Fruit fly (Drosophila melanogaster) whole organism, embryonic: ENCODE results near the gene CG2187.

Experiments
- Abd-B ChIP-seq: fragments of 200-800 bp; sonication (Bioruptor generic); optimal IDR thresholded peaks from 2 replicates; lab custom pipeline; 2018; ENCODE audit warnings: missing biosample characterization, mild to moderate bottlenecking, missing genetic modification characterization, moderate library complexity
- Ada2b ChIP-seq: fragments of 200-800 bp; sonication (Bioruptor generic); IDR thresholded peaks from 2 replicates; pipeline ENCODE4 v1.3.6; 2022; ENCODE audit warnings: missing biosample characterization, missing genetic modification characterization
- Awh ChIP-seq: fragments of 200-800 bp; sonication (Bioruptor generic); IDR thresholded peaks from 2 replicates; pipeline ENCODE4, ENCODE4 v1.3.6; 2022; ENCODE audit warnings: missing biosample characterization, missing genetic modification characterization
- CG10565 ChIP-seq: fragments of 200-800 bp; sonication (Bioruptor generic); optimal IDR thresholded peaks from 3 replicates; lab custom pipeline; 2016; ENCODE audit warnings: missing biosample characterization, mild to moderate bottlenecking, missing genetic modification characterization
- CG11398 ChIP-seq: fragments of 200-800 bp; sonication (Bioruptor generic); optimal IDR thresholded peaks from 2 replicates; lab custom pipeline; 2016; ENCODE audit warnings: missing biosample characterization, missing genetic modification characterization
- CG12769 ChIP-seq: fragments of 200-800 bp; sonication (Bioruptor generic); optimal IDR thresholded peaks from 2 replicates; lab custom pipeline; 2019; ENCODE audit warnings: missing biosample characterization, mild to moderate bottlenecking, missing genetic modification characterization, moderate library complexity
- CG14050 ChIP-seq: fragments of 200-800 bp; sonication (Bioruptor generic); IDR thresholded peaks from 3 replicates; pipeline ENCODE4 v1.3.6; 2022; ENCODE audit warnings: missing biosample characterization, missing genetic modification characterization
- CG15696 ChIP-seq: fragments of 200-800 bp; sonication (Bioruptor generic); optimal IDR thresholded peaks from 2 replicates; lab custom pipeline; 2019; ENCODE audit warnings: missing biosample characterization, mild to moderate bottlenecking, missing genetic modification characterization, moderate library complexity
- CG3163 ChIP-seq: fragments of 200-800 bp; sonication (Bioruptor generic); optimal IDR thresholded peaks from 3 replicates; lab custom pipeline; 2016; ENCODE audit warnings: missing biosample characterization, missing genetic modification characterization
- CG34376 ChIP-seq: fragments of 200-800 bp; sonication (Bioruptor generic); optimal IDR thresholded peaks from 2 replicates; lab custom pipeline; 2018; ENCODE audit warnings: missing biosample characterization, mild to moderate bottlenecking, missing genetic modification characterization
- CG3995 ChIP-seq: fragments of 200-800 bp; sonication (Bioruptor generic); optimal IDR thresholded peaks from 3 replicates; lab custom pipeline; 2016; ENCODE audit warnings: missing biosample characterization, missing genetic modification characterization
- CG4820 ChIP-seq: fragments of 200-800 bp; sonication (Bioruptor generic); optimal IDR thresholded peaks from 3 replicates; lab custom pipeline; 2016; ENCODE audit warnings: missing biosample characterization, missing genetic modification characterization
- CG5245 ChIP-seq: fragments of 200-800 bp; sonication (Bioruptor generic); optimal IDR thresholded peaks from 3 replicates; lab custom pipeline; 2016; ENCODE audit warnings: missing biosample characterization, missing genetic modification characterization
- CG6175 ChIP-seq: fragments of 200-800 bp; sonication (Bioruptor generic); IDR thresholded peaks from 3 replicates; pipeline ENCODE4 v1.3.6; 2022; ENCODE audit warnings: missing biosample characterization, missing genetic modification characterization
- CG6254 ChIP-seq: fragments of 200-800 bp; sonication (Bioruptor generic); optimal IDR thresholded peaks from 3 replicates; lab custom pipeline; 2017; ENCODE audit warnings: mild to moderate bottlenecking, missing biosample characterization, missing genetic modification reagents, missing genetic modification characterization
- CG7556 ChIP-seq: fragments of 200-800 bp; sonication (Bioruptor generic); optimal IDR thresholded peaks from 2 replicates; lab custom pipeline; 2017; ENCODE audit warnings: missing biosample characterization, mild to moderate bottlenecking, missing genetic modification characterization
- Chrac-16 ChIP-seq: fragments of 200-800 bp; sonication (Bioruptor generic); optimal IDR thresholded peaks from 3 replicates; lab custom pipeline; 2016; ENCODE audit warnings: missing biosample characterization, missing genetic modification characterization
- CkIIα-i1 ChIP-seq: fragments of 200-800 bp; sonication (Bioruptor generic); IDR thresholded peaks from 2 replicates; pipeline ENCODE4 v1.3.6; 2022; ENCODE audit warnings: missing biosample characterization, missing genetic modification characterization
- D ChIP-seq, 2 experiments: fragments of 200-800 bp in 1 of 2; fragments of >200 bp in 1 of 2; sonication (Bioruptor generic) in 1 of 2; optimal IDR thresholded peaks; 2 replicates in 1 of 2; 3 replicates in 1 of 2; lab custom pipeline; 2017; ENCODE audit warnings: mild to moderate bottlenecking in 1 of 2, missing biosample characterization in 1 of 2, missing genetic modification characterization in 1 of 2, missing genetic modification reagents in 1 of 2
- Dbx ChIP-seq: fragments of 200-800 bp; sonication (Bioruptor generic); IDR thresholded peaks from 3 replicates; pipeline ENCODE4 v1.3.6; 2022; ENCODE audit warnings: missing biosample characterization, missing genetic modification characterization
- Doc2 ChIP-seq: fragments of 200-800 bp; sonication (Bioruptor generic); IDR thresholded peaks from 2 replicates; pipeline ENCODE4 v1.3.6; 2022; ENCODE audit warnings: missing biosample characterization, missing genetic modification characterization
- Fer1 ChIP-seq: fragments of 200-800 bp; sonication (Bioruptor generic); optimal IDR thresholded peaks from 2 replicates; lab custom pipeline; 2017; ENCODE audit warnings: missing biosample characterization, mild to moderate bottlenecking, missing genetic modification characterization
- HmgD ChIP-seq: fragments of 200-800 bp; sonication (Bioruptor generic); optimal IDR thresholded peaks from 3 replicates; lab custom pipeline; 2016; ENCODE audit warnings: missing biosample characterization, missing genetic modification characterization
- NC2β ChIP-seq: fragments of 200-800 bp; sonication (Bioruptor generic); optimal IDR thresholded peaks from 2 replicates; lab custom pipeline; 2016; ENCODE audit warnings: missing biosample characterization, missing genetic modification characterization
- Nf-YA ChIP-seq: fragments of 200-800 bp; sonication (Bioruptor generic); IDR thresholded peaks from 2 replicates; pipeline ENCODE4 v1.3.6; 2022; ENCODE audit warnings: missing biosample characterization, missing genetic modification characterization
- Stat92E ChIP-seq, 3 experiments: fragments of >200 bp in 2 of 3; fragments of 200-800 bp in 1 of 3; sonication (Bioruptor generic) in 1 of 3; optimal IDR thresholded peaks; 2 replicates each; lab custom pipeline; 2017 to 2019; ENCODE audit warnings: missing biosample characterization in 3 of 3, missing genetic modification characterization in 3 of 3, mild to moderate bottlenecking in 1 of 3, moderate library complexity in 1 of 3
- TFAM ChIP-seq: fragments of 200-800 bp; sonication (Bioruptor generic); optimal IDR thresholded peaks from 2 replicates; lab custom pipeline; 2017; ENCODE audit warnings: missing biosample characterization, missing genetic modification characterization, inconsistent platforms
- Taf1 ChIP-seq: fragments of 200-800 bp; sonication (Bioruptor generic); IDR thresholded peaks from 2 replicates; pipeline ENCODE4 v1.3.6; 2022; ENCODE audit warnings: missing biosample characterization, missing genetic modification characterization
- amos ChIP-seq: fragments of 200-800 bp; sonication (Bioruptor generic); IDR thresholded peaks from 2 replicates; pipeline ENCODE4 v1.3.6; 2022; ENCODE audit warnings: missing biosample characterization, missing genetic modification characterization; ENCODE audit not compliant: partially characterized antibody
- bbx ChIP-seq: fragments of 200-800 bp; sonication (Bioruptor generic); IDR thresholded peaks from 2 replicates; pipeline ENCODE4 v1.3.6; 2022; ENCODE audit warnings: missing biosample characterization, missing genetic modification characterization; ENCODE audit not compliant: partially characterized antibody
- eve ChIP-seq, 2 experiments: fragments of >200 bp; optimal IDR thresholded peaks; 2 replicates each; lab custom pipeline; 2017; ENCODE audit warnings: missing biosample characterization in 2 of 2, missing genetic modification characterization in 2 of 2
- ftz-f1 ChIP-seq: fragments of 200-800 bp; sonication (Bioruptor generic); optimal IDR thresholded peaks from 2 replicates; lab custom pipeline; 2016; ENCODE audit warnings: missing biosample characterization, missing genetic modification characterization
- grn ChIP-seq: fragments of 200-800 bp; sonication (Bioruptor generic); optimal IDR thresholded peaks from 3 replicates; lab custom pipeline; 2017; ENCODE audit warnings: missing biosample characterization, missing genetic modification characterization
- gt ChIP-seq: fragments of 200-800 bp; sonication (Bioruptor generic); IDR thresholded peaks from 2 replicates; pipeline ENCODE4 v1.3.6; 2022; ENCODE audit warnings: missing biosample characterization, missing genetic modification characterization
- h ChIP-seq: fragments of >200 bp; optimal IDR thresholded peaks from 2 replicates; lab custom pipeline; 2017
- hth ChIP-seq: fragments of >200 bp; optimal IDR thresholded peaks from 2 replicates; lab custom pipeline; 2017; ENCODE audit warnings: inconsistent platforms
- inv ChIP-seq: fragments of 200-800 bp; sonication (Bioruptor generic); IDR thresholded peaks from 2 replicates; pipeline ENCODE4 v1.3.6; 2022; ENCODE audit warnings: missing biosample characterization, missing genetic modification characterization; ENCODE audit not compliant: partially characterized antibody
- lab ChIP-seq: fragments of 200-800 bp; sonication (Bioruptor generic); optimal IDR thresholded peaks from 3 replicates; lab custom pipeline; 2017; ENCODE audit warnings: missing biosample characterization, missing genetic modification characterization, mild to moderate bottlenecking, moderate library complexity, missing genetic modification reagents
- lola ChIP-seq, 3 experiments: fragments of >200 bp in 2 of 3; fragments of 200-800 bp in 1 of 3; sonication (Bioruptor generic) in 1 of 3; optimal IDR thresholded peaks; 2 replicates each; lab custom pipeline; 2017 to 2019; ENCODE audit warnings: missing biosample characterization in 3 of 3, missing genetic modification characterization in 3 of 3, mild to moderate bottlenecking in 1 of 3, moderate library complexity in 1 of 3
- lov ChIP-seq, 2 experiments: fragments of 200-800 bp in 1 of 2; fragments of >200 bp in 1 of 2; sonication (Bioruptor generic) in 1 of 2; IDR thresholded peaks in 1 of 2; optimal IDR thresholded peaks in 1 of 2; 2 replicates in 1 of 2; 3 replicates in 1 of 2; pipeline versions ENCODE4 v1.3.6 to Lab custom; 2017 to 2022; ENCODE audit warnings: missing biosample characterization in 1 of 2, missing genetic modification characterization in 1 of 2
- mld ChIP-seq: fragments of 200-800 bp; sonication (Bioruptor generic); IDR thresholded peaks from 3 replicates; pipeline ENCODE4 v1.3.6; 2022; ENCODE audit warnings: missing biosample characterization, missing genetic modification characterization; ENCODE audit not compliant: partially characterized antibody
- repo ChIP-seq: fragments of 200-800 bp; sonication (Bioruptor generic); optimal IDR thresholded peaks from 2 replicates; lab custom pipeline; 2016; ENCODE audit warnings: missing biosample characterization, missing genetic modification characterization
- scrt ChIP-seq: fragments of 200-800 bp; sonication (Bioruptor generic); optimal IDR thresholded peaks from 2 replicates; lab custom pipeline; 2018; ENCODE audit warnings: missing biosample characterization, mild to moderate bottlenecking, missing genetic modification characterization, moderate library complexity
- sima ChIP-seq: fragments of 200-800 bp; sonication (Bioruptor generic); optimal IDR thresholded peaks from 2 replicates; lab custom pipeline; 2016; ENCODE audit warnings: missing biosample characterization, missing genetic modification characterization
- so ChIP-seq: fragments of 200-800 bp; sonication (Bioruptor generic); IDR thresholded peaks from 3 replicates; pipeline ENCODE4 v1.3.6; 2022; ENCODE audit warnings: missing biosample characterization, missing genetic modification characterization
- stwl ChIP-seq: fragments of 200-800 bp; sonication (Bioruptor generic); optimal IDR thresholded peaks from 3 replicates; lab custom pipeline; 2018; ENCODE audit warnings: missing biosample characterization, mild to moderate bottlenecking, missing genetic modification characterization, moderate library complexity
- vfl ChIP-seq: fragments of 200-800 bp; sonication (Bioruptor generic); optimal IDR thresholded peaks from 2 replicates; lab custom pipeline; 2016; ENCODE audit warnings: missing biosample characterization, missing genetic modification characterization
- wdn ChIP-seq: fragments of 200-800 bp; sonication (Bioruptor generic); IDR thresholded peaks from 2 replicates; pipeline ENCODE4 v1.3.6; 2022; ENCODE audit warnings: missing biosample characterization, missing genetic modification characterization
- yki ChIP-seq: fragments of >200 bp; optimal IDR thresholded peaks from 3 replicates; lab custom pipeline; 2018
- zen2 ChIP-seq: fragments of 200-800 bp; sonication (Bioruptor generic); IDR thresholded peaks from 3 replicates; pipeline ENCODE4 v1.3.6; 2022; ENCODE audit warnings: missing biosample characterization, missing genetic modification characterization; ENCODE audit not compliant: partially characterized antibody
- zfh2 ChIP-seq: fragments of 200-800 bp; sonication (Bioruptor generic); optimal IDR thresholded peaks from 2 replicates; lab custom pipeline; 2016; ENCODE audit warnings: missing biosample characterization, missing genetic modification characterization

Gene CG2187

dm6 chr3R:31709142-31709541 is 49.3 kb downstream of the CG2187 start (continued):
- TF ChIP-seq CG3163 (GFP tag; lab: Kevin White, UChicago) (no peak), CG7556 (GFP tag; lab: Kevin White, UChicago) (no peak), Nf-YA (GFP tag; lab: Robert Waterston, UW) (no peak), NC2β (GFP tag; lab: Kevin White, UChicago) (no peak), TFAM (no peak), wdn (GFP tag; lab: Robert Waterston, UW) (no peak), Chrac-16 (GFP tag; lab: Kevin White, UChicago) (no peak), lov (optimal IDR thresholded peaks at IDR 0.05; lab: Kevin White, UChicago) (no peak), lov (GFP tag; IDR thresholded peaks at IDR 0.05; lab: Robert Waterston, UW) (no peak), gt (GFP tag; lab: Robert Waterston, UW) (no peak), sima (GFP tag; lab: Kevin White, UChicago) (no peak), CG14050 (GFP tag; lab: Robert Waterston, UW) (0 out of 3 replicates have a peak, but pooled peaks have one; percentile 37), hth (lab: Kevin White, UChicago) (no peak), bbx (GFP tag; lab: Robert Waterston, UW) (no peak), CG6254 (no peak), eve (GFP tag; optimal IDR thresholded peaks at IDR 0.05; lab: Kevin White, UChicago) (no peak), so (GFP tag; lab: Robert Waterston, UW) (no peak), Awh (GFP tag; lab: Robert Waterston, UW) (no peak), CG5245 (GFP tag; lab: Kevin White, UChicago) (no peak), scrt (GFP tag; lab: Kevin White, UChicago) (no peak), Abd-B (GFP tag; lab: Kevin White, UChicago) (no peak), Doc2 (GFP tag; lab: Robert Waterston, UW) (no peak), ftz-f1 (peak; percentile 22), HmgD (GFP tag; lab: Kevin White, UChicago) (no peak), CG11398 (GFP tag; lab: Kevin White, UChicago) (no peak), lola (GFP tag; optimal IDR thresholded peaks at IDR 0.05; lab: Kevin White, UChicago) (no peak), Taf1 (GFP tag; lab: Robert Waterston, UW) (0 out of 2 replicates have a peak, but pooled peaks have one; percentile 29), Ada2b (peak; percentile 59), CG15696 (no peak), zfh2 (GFP tag; lab: Kevin White, UChicago) (no peak), CG6175 (GFP tag; lab: Robert Waterston, UW) (peak; percentile 9; the same call in 1 of the 3 replicates), D (optimal IDR thresholded peaks at IDR 0.05; lab: Kevin White, UChicago) (no peak), D (GFP tag; optimal IDR thresholded peaks at IDR 0.05; lab: Kevin White, UChicago) (peak; percentile 14), CG4820 (GFP tag; lab: Kevin White, UChicago) (peak; percentile 10), CkIIα-i1 (GFP tag; lab: Robert Waterston, UW) (no peak), Dbx (GFP tag; lab: Robert Waterston, UW) (no peak), Stat92E (GFP tag; optimal IDR thresholded peaks at IDR 0.05; lab: Kevin White, UChicago) (no peak), stwl (tag; lab: Kevin White, UChicago) (no peak), CG34376 (no peak), amos (GFP tag; lab: Robert Waterston, UW) (no peak), Fer1 (GFP tag; lab: Kevin White, UChicago) (no peak), repo (no peak), CG12769 (no peak), vfl (GFP tag; lab: Kevin White, UChicago) (no peak), inv (GFP tag; lab: Robert Waterston, UW) (no peak), zen2 (GFP tag; lab: Robert Waterston, UW) (no peak), CG10565 (no peak), mld (GFP tag; lab: Robert Waterston, UW) (no peak), lab (GFP tag; lab: Kevin White, UChicago) (peak; percentile 64), yki (lab: Kevin White, UChicago) (no peak), grn (no peak), h (lab: Kevin White, UChicago) (no peak), CG3995 (GFP tag; lab: Kevin White, UChicago) (no peak)
